Fruit fly (Drosophila melanogaster) Kc167 (cell line): ENCODE measurements around the gene Kal1.

Experiments used
- Myc ChIP-seq: fragments of >200 bp; optimal IDR thresholded peaks from 2 replicates; lab custom pipeline; 2017; ENCODE audit warnings: missing external identifiers
- Sin3A ChIP-seq: fragments of >200 bp; optimal IDR thresholded peaks from 2 replicates; lab custom pipeline; 2018; ENCODE audit warnings: missing external identifiers
- insv ChIP-seq: fragments of >200 bp; optimal IDR thresholded peaks from 3 replicates; lab custom pipeline; 2018; ENCODE audit warnings: missing external identifiers
- psq ChIP-seq: fragments of >200 bp; optimal IDR thresholded peaks from 2 replicates; lab custom pipeline; 2017; ENCODE audit warnings: missing external identifiers

dm6 chr3R:24148838-24149237 lies 7.6 kb downstream of the Kal1 start, which contains the start of gene Slimp:
- TF ChIP-seq Myc (lab: Kevin White, UChicago) (no peak), Sin3A (lab: Kevin White, UChicago) (no peak), insv (lab: Kevin White, UChicago) (no peak), psq (no peak)
